Worm (Caenorhabditis elegans) whole organism, L3 larva: Measurements from ENCODE around the gene C53B4.2.

Source experiments
- ZK546.5 ChIP-seq: sonication (generic microtip); optimal IDR thresholded peaks from 2 replicates; lab custom pipeline; 2017; ENCODE audit warnings: missing biosample characterization, missing genetic modification characterization
- aly-2 ChIP-seq: fragments of 150-350 bp; optimal IDR thresholded peaks from 2 replicates; lab custom pipeline; 2014; ENCODE audit warnings: missing biosample characterization, missing genetic modification characterization
- ama-1 ChIP-seq: fragments of 150-350 bp; optimal IDR thresholded peaks from 2 replicates; lab custom pipeline; 2018
- ceh-16 ChIP-seq: sonication (generic microtip); optimal IDR thresholded peaks from 2 replicates; lab custom pipeline; 2017; ENCODE audit warnings: missing biosample characterization, missing genetic modification characterization
- ceh-28 ChIP-seq: fragments of 150-350 bp; optimal IDR thresholded peaks from 2 replicates; lab custom pipeline; 2014; ENCODE audit warnings: missing biosample characterization, missing genetic modification reagents, missing genetic modification characterization
- ceh-82 ChIP-seq: fragments of 150-350 bp; optimal IDR thresholded peaks from 2 replicates; lab custom pipeline; 2014; ENCODE audit warnings: missing biosample characterization, missing genetic modification characterization
- daf-12 ChIP-seq: fragments of 150-350 bp; optimal IDR thresholded peaks from 2 replicates; lab custom pipeline; 2014; ENCODE audit warnings: missing biosample characterization, missing genetic modification reagents, missing genetic modification characterization
- egl-27 ChIP-seq: sonication (generic microtip); optimal IDR thresholded peaks from 4 replicates; lab custom pipeline; 2017; ENCODE audit warnings: missing biosample characterization, missing genetic modification reagents, missing genetic modification characterization
- egl-5 ChIP-seq: fragments of 150-350 bp; optimal IDR thresholded peaks from 2 replicates; lab custom pipeline; 2017; ENCODE audit warnings: missing biosample characterization, missing genetic modification reagents, missing genetic modification characterization, inconsistent platforms
- elt-2 ChIP-seq: sonication (generic microtip); optimal IDR thresholded peaks from 2 replicates; lab custom pipeline; 2016; ENCODE audit warnings: missing genetic modification reagents, mild to moderate bottlenecking, missing genetic modification characterization, missing compliant biosample characterization
- elt-3 ChIP-seq, 3 experiments: fragments of 150-350 bp in 1 of 3; sonication (generic microtip) in 2 of 3; optimal IDR thresholded peaks; 2 replicates in 2 of 3; 4 replicates in 1 of 3; lab custom pipeline; 2014 to 2017; ENCODE audit warnings: missing biosample characterization in 3 of 3, missing genetic modification characterization in 3 of 3
- fkh-2 ChIP-seq: fragments of 150-350 bp; optimal IDR thresholded peaks from 2 replicates; lab custom pipeline; 2014; ENCODE audit warnings: missing biosample characterization, missing genetic modification reagents, missing genetic modification characterization
- fos-1 ChIP-seq: fragments of 150-350 bp; optimal IDR thresholded peaks from 2 replicates; lab custom pipeline; 2014; ENCODE audit warnings: missing biosample characterization, missing genetic modification characterization
- hmg-11 ChIP-seq: sonication (generic microtip); optimal IDR thresholded peaks from 2 replicates; lab custom pipeline; 2016; ENCODE audit warnings: missing genetic modification characterization, missing compliant biosample characterization
- jun-1 ChIP-seq: fragments of 150-350 bp; optimal IDR thresholded peaks from 2 replicates; lab custom pipeline; 2014; ENCODE audit warnings: missing biosample characterization, missing genetic modification reagents, missing genetic modification characterization
- lin-39 ChIP-seq: fragments of 150-350 bp; optimal IDR thresholded peaks from 2 replicates; lab custom pipeline; 2018; ENCODE audit warnings: missing biosample characterization, missing genetic modification reagents, missing genetic modification characterization
- lsy-12 ChIP-seq: sonication (generic microtip); optimal IDR thresholded peaks from 2 replicates; lab custom pipeline; 2016; ENCODE audit warnings: mild to moderate bottlenecking, missing genetic modification characterization, missing compliant biosample characterization
- mdl-1 ChIP-seq: fragments of 150-350 bp; optimal IDR thresholded peaks from 2 replicates; lab custom pipeline; 2014; ENCODE audit warnings: missing biosample characterization, missing genetic modification characterization
- mml-1 ChIP-seq: fragments of 150-350 bp; sonication (generic microtip); optimal IDR thresholded peaks from 3 replicates; lab custom pipeline; 2014; ENCODE audit warnings: missing biosample characterization, missing genetic modification characterization
- nfya-1 ChIP-seq: sonication (generic microtip); optimal IDR thresholded peaks from 2 replicates; lab custom pipeline; 2017; ENCODE audit warnings: missing genetic modification characterization, mild to moderate bottlenecking, missing compliant biosample characterization, antibody characterized with exemption, moderate library complexity; ENCODE audit not compliant: insufficient read depth
- nhr-11 ChIP-seq: fragments of 150-350 bp; optimal IDR thresholded peaks from 2 replicates; lab custom pipeline; 2014; ENCODE audit warnings: missing biosample characterization, missing genetic modification characterization
- nhr-12 ChIP-seq: fragments of 150-350 bp; optimal IDR thresholded peaks from 2 replicates; lab custom pipeline; 2014; ENCODE audit warnings: missing biosample characterization, missing genetic modification characterization
- nhr-23 ChIP-seq: fragments of 150-350 bp; optimal IDR thresholded peaks from 2 replicates; lab custom pipeline; 2014; ENCODE audit warnings: missing biosample characterization, missing genetic modification reagents, missing genetic modification characterization
- nhr-237 ChIP-seq: fragments of 150-350 bp; optimal IDR thresholded peaks from 2 replicates; lab custom pipeline; 2014; ENCODE audit warnings: missing biosample characterization, missing genetic modification characterization
- nhr-25 ChIP-seq: sonication (generic microtip); optimal IDR thresholded peaks from 2 replicates; lab custom pipeline; 2017; ENCODE audit warnings: missing biosample characterization, missing genetic modification characterization
- nhr-43 ChIP-seq: sonication (generic microtip); optimal IDR thresholded peaks from 2 replicates; lab custom pipeline; 2016; ENCODE audit warnings: mild to moderate bottlenecking, missing genetic modification characterization, missing compliant biosample characterization; ENCODE audit not compliant: poor library complexity, severe bottlenecking
- nhr-67 ChIP-seq: fragments of 150-350 bp; optimal IDR thresholded peaks from 2 replicates; lab custom pipeline; 2014; ENCODE audit warnings: missing biosample characterization, missing genetic modification characterization
- nhr-76 ChIP-seq: fragments of 150-350 bp; sonication (generic microtip); optimal IDR thresholded peaks from 5 replicates; lab custom pipeline; 2014; ENCODE audit warnings: missing biosample characterization, missing genetic modification characterization
- pha-4 ChIP-seq: fragments of 150-350 bp; optimal IDR thresholded peaks from 2 replicates; lab custom pipeline; 2014; ENCODE audit warnings: missing biosample characterization, missing genetic modification reagents, missing genetic modification characterization
- skn-1 ChIP-seq: fragments of 150-350 bp; optimal IDR thresholded peaks from 2 replicates; lab custom pipeline; 2014; ENCODE audit warnings: missing biosample characterization, missing genetic modification characterization
- unc-39 ChIP-seq: sonication (generic microtip); optimal IDR thresholded peaks from 4 replicates; lab custom pipeline; 2017; ENCODE audit warnings: missing biosample characterization, missing genetic modification characterization
- unc-62 ChIP-seq: fragments of 150-350 bp; sonication (generic microtip); optimal IDR thresholded peaks from 4 replicates; lab custom pipeline; 2014; ENCODE audit warnings: missing biosample characterization, missing genetic modification reagents, missing genetic modification characterization
- zag-1 ChIP-seq: fragments of 150-350 bp; optimal IDR thresholded peaks from 2 replicates; lab custom pipeline; 2014; ENCODE audit warnings: missing biosample characterization, missing genetic modification characterization
- ztf-11 ChIP-seq: fragments of 150-350 bp; optimal IDR thresholded peaks from 2 replicates; lab custom pipeline; 2014; ENCODE audit warnings: missing biosample characterization, missing genetic modification characterization
- ztf-4 ChIP-seq: fragments of 150-350 bp; optimal IDR thresholded peaks from 2 replicates; lab custom pipeline; 2014; ENCODE audit warnings: missing biosample characterization, missing genetic modification characterization

C53B4.2 gene

ce11 chrIV:8978047-8978446, 12.1 kb downstream of the C53B4.2 start:
- TF ChIP-seq nfya-1: peak; percentile 7
- no peak for TF ChIP-seq zag-1 (tag; lab: Kevin White, UChicago)
- peak; percentile 17 for TF ChIP-seq nhr-11 (tag; lab: Kevin White, UChicago)

- TF ChIP-seq lsy-12 (no peak), mml-1 (tag; lab: Kevin White, UChicago) (no peak), pha-4 (tag; lab: Kevin White, UChicago) (no peak), unc-62 (GFP tag; lab: Kevin White, UChicago) (no peak), skn-1 (tag; lab: Kevin White, UChicago) (no peak), egl-5 (tag; lab: Kevin White, UChicago) (no peak), ceh-16 (tag; lab: Kevin White, UChicago) (no peak), daf-12 (tag; lab: Kevin White, UChicago) (no peak), ztf-4 (tag; lab: Kevin White, UChicago) (no peak), nhr-23 (tag; lab: Kevin White, UChicago) (no peak), elt-3 (tag; optimal IDR thresholded peaks at IDR 0.05; lab: Kevin White, UChicago) (no peak), elt-2 (tag; lab: Kevin White, UChicago) (no peak), fos-1 (tag; lab: Kevin White, UChicago) (no peak), nhr-76 (tag; lab: Kevin White, UChicago) (no peak), lin-39 (tag; lab: Kevin White, UChicago) (no peak), jun-1 (tag; lab: Kevin White, UChicago) (no peak), ceh-82 (tag; lab: Kevin White, UChicago) (no peak)
- TF ChIP-seq, all 47 proteins: peak for 0
Measured at ce11 chrIV:8979062-8979612, 13.2 kb downstream of the C53B4.2 start.

DNA sequence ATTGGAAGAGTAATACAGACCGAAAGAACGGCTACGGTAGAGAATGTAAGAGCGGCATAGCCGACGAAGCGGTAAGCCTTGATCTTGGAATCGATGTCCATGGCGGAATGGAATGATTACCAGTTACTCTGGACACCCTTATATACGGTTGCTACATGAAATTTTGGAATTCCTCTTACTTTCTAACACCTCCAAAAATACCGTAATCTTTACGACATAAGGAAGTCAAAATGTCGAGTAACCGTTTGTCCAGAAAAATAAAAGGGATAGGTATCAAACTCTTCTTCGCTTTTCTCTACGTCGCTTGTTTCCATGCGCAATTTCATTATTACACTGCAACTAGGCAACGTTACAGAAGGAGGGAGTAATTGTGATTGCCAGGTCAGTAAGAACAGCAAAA, 13.7 kb downstream of the C53B4.2 start, which contains the start of gene col-119:
Gene col-119, minus strand, starts transcription at position 101 of the 400 bp plus-strand sequence.
- no peak for TF ChIP-seq egl-5 (tag; lab: Kevin White, UChicago)

DNA sequence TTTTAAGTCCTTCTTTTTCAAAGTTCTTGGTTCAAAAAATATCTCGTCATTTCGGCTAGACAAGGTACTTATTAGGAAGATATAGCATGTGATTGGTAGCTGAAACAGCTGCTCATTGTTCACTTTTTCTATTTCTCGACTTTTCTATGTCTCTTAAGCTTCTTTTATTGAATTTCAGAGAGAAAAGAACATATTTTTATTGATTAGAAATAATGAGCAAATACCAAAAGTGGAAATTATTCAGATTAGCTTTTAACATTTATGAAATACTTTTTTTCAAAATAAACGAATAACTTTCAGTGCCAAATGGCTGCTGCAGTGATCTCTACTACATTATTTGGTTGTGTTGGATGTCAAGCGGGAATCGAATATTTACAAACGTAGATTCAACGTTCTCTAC, 18.6 kb downstream of the C53B4.2 start, which contains the start of gene nstp-1:
Gene nstp-1, plus strand, starts transcription at position 301 of the 400 bp plus-strand sequence.
- TF ChIP-seq nhr-12 (tag; lab: Kevin White, UChicago) (no peak), ZK546.5 (tag; lab: Kevin White, UChicago) (no peak), nhr-25 (tag; lab: Kevin White, UChicago) (no peak), nhr-11 (tag; lab: Kevin White, UChicago) (no peak), unc-39 (tag; lab: Kevin White, UChicago) (no peak), ztf-4 (tag; lab: Kevin White, UChicago) (no peak), fkh-2 (tag; lab: Kevin White, UChicago) (no peak), egl-27 (no peak), nfya-1 (no peak)

ce11 chrIV:8986761-8987316, 20.9 kb downstream of the C53B4.2 start, which contains the start of gene bre-1:
TSS of gene bre-1 (plus strand) at chrIV:8987266.
- TF ChIP-seq ZK546.5 (tag; lab: Kevin White, UChicago) (no peak), hmg-11 (tag; lab: Kevin White, UChicago) (peak; percentile 63), egl-5 (tag; lab: Kevin White, UChicago) (no peak), ztf-11 (tag; lab: Kevin White, UChicago) (no peak), elt-3 (tag; optimal IDR thresholded peaks at IDR 0.05; lab: Kevin White, UChicago) (no peak), nhr-43 (no peak), lin-39 (tag; lab: Kevin White, UChicago) (no peak), zag-1 (tag; lab: Kevin White, UChicago) (no peak), mdl-1 (tag; lab: Kevin White, UChicago) (no peak), nfya-1 (peak; percentile 23), nhr-67 (tag; lab: Kevin White, UChicago) (no peak), ama-1 (lab: Kevin White, UChicago) (no peak), ceh-16 (tag; lab: Kevin White, UChicago) (no peak), fkh-2 (tag; lab: Kevin White, UChicago) (no peak), nhr-76 (tag; lab: Kevin White, UChicago) (no peak), nhr-237 (tag; lab: Kevin White, UChicago) (no peak), aly-2 (no peak), nhr-23 (tag; lab: Kevin White, UChicago) (no peak), elt-2 (tag; lab: Kevin White, UChicago) (peak; percentile 74), skn-1 (tag; lab: Kevin White, UChicago) (no peak), ceh-28 (tag; lab: Kevin White, UChicago) (no peak), jun-1 (tag; lab: Kevin White, UChicago) (no peak)
- TF ChIP-seq, all 47 proteins: peak for 3
